Worm (Caenorhabditis elegans): ENCODE measurements around the gene srx-110.

Gene srx-110

ce11 chrII:3748719-3749118, 39.4 kb downstream of the srx-110 start, which contains the start of gene fbxb-90:
fbxb-90 (minus strand) TSS chrII:3748819.
- TF ChIP-seq nhr-71 (tag; optimal IDR thresholded peaks at IDR 0.05) (no peak), nhr-47 (tag; optimal IDR thresholded peaks at IDR 0.05) (no peak), sup-37 (GFP tag; optimal IDR thresholded peaks at IDR 0.05) (no peak), swsn-7 (tag; optimal IDR thresholded peaks at IDR 0.05) (no peak), hlh-4 (tag; optimal IDR thresholded peaks at IDR 0.05) (no peak), nhr-76 (tag; optimal IDR thresholded peaks at IDR 0.05) (no peak), mab-9 (GFP tag; IDR thresholded peaks at IDR 0.05) (no peak), ets-5 (GFP tag; IDR thresholded peaks at IDR 0.05) (no peak), aha-1 (tag; optimal IDR thresholded peaks at IDR 0.05) (no peak), efl-3 (GFP tag; optimal IDR thresholded peaks at IDR 0.05) (no peak), lin-15B (tag; optimal IDR thresholded peaks at IDR 0.05) (no peak), zip-4 (GFP tag; optimal IDR thresholded peaks at IDR 0.05) (no peak), efl-1 (optimal IDR thresholded peaks at IDR 0.05) (no peak), efl-1 (GFP tag; optimal IDR thresholded peaks at IDR 0.05 in 1 of 2) (no peak), xbp-1 (tag; optimal IDR thresholded peaks at IDR 0.05) (no peak), ceh-82 (tag; optimal IDR thresholded peaks at IDR 0.05) (no peak), rnt-1 (tag; optimal IDR thresholded peaks at IDR 0.05) (no peak), alr-1 (tag; optimal IDR thresholded peaks at IDR 0.05; ENCODE audit: borderline replicate concordance) (no peak)

ce11 chrII:3750685-3751084, 41.3 kb downstream of the srx-110 start, which contains the start of gene fbxb-91:
fbxb-91 (minus strand) TSS chrII:3750785.
- TF ChIP-seq pag-3 (tag; optimal IDR thresholded peaks at IDR 0.05; ENCODE audit: borderline replicate concordance, insufficient read depth) (no peak), mep-1 (tag; optimal IDR thresholded peaks at IDR 0.05) (no peak), hpl-2 (GFP tag; optimal IDR thresholded peaks at IDR 0.05) (no peak), egl-27 (tag; optimal IDR thresholded peaks at IDR 0.05) (no peak), fkh-8 (tag; optimal IDR thresholded peaks at IDR 0.05) (no peak), nhr-71 (tag; optimal IDR thresholded peaks at IDR 0.05) (no peak), vab-15 (tag; optimal IDR thresholded peaks at IDR 0.05) (no peak)

- TF ChIP-seq pax-3 (tag; optimal IDR thresholded peaks at IDR 0.05): no peak
Measured at ce11 chrII:3752184-3752583, 42.8 kb downstream of the srx-110 start, which contains the start of gene sdz-11. sdz-11 (minus strand) TSS chrII:3752284.

ce11 chrII:3753598-3753997, 44.2 kb downstream of the srx-110 start, which contains the start of gene rcd-1:
rcd-1 (plus strand) TSS chrII:3753898.
- no peak for TF ChIP-seq nhr-20 (tag; optimal IDR thresholded peaks at IDR 0.05)
- no peak for TF ChIP-seq fos-1 (tag; optimal IDR thresholded peaks at IDR 0.05)
- no peak for TF ChIP-seq ama-1 (optimal IDR thresholded peaks at IDR 0.05)
- TF ChIP-seq rnt-1 (tag; optimal IDR thresholded peaks at IDR 0.05): no peak
- TF ChIP-seq pag-3 (tag; optimal IDR thresholded peaks at IDR 0.05; ENCODE audit: borderline replicate concordance, insufficient read depth): no peak

ce11 chrII:3757499-3757898, 48.1 kb downstream of the srx-110 start, which contains the start of gene srx-111:
srx-111 (plus strand) TSS chrII:3757799.
- TF ChIP-seq isw-1 (GFP tag; IDR thresholded peaks at IDR 0.05): no peak
- no peak for TF ChIP-seq Y116A8C.19 (tag; optimal IDR thresholded peaks at IDR 0.05; ENCODE audit: borderline replicate concordance)
- TF ChIP-seq grh-1 (GFP tag; IDR thresholded peaks at IDR 0.05): no peak
- TF ChIP-seq unc-62 (GFP tag; optimal IDR thresholded peaks at IDR 0.05): no peak
- no peak for TF ChIP-seq nhr-12 (tag; optimal IDR thresholded peaks at IDR 0.05)
- no peak for TF ChIP-seq fkh-8 (tag; optimal IDR thresholded peaks at IDR 0.05)
- TF ChIP-seq sox-4 (tag; optimal IDR thresholded peaks at IDR 0.05): no peak
- no peak for TF ChIP-seq blmp-1 (tag; optimal IDR thresholded peaks at IDR 0.05)
- TF ChIP-seq mab-9 (GFP tag; IDR thresholded peaks at IDR 0.05): no peak

Data from whole organism, L1 larva.